Fruit fly (Drosophila melanogaster) Kc167 (cell line): Measurements from ENCODE around the gene CG31229.

Experiments
- Myc ChIP-seq: fragments of >200 bp; optimal IDR thresholded peaks from 2 replicates; lab custom pipeline; 2017; ENCODE audit warnings: missing external identifiers
- Sin3A ChIP-seq: fragments of >200 bp; optimal IDR thresholded peaks from 2 replicates; lab custom pipeline; 2018; ENCODE audit warnings: missing external identifiers
- h ChIP-seq: fragments of >200 bp; optimal IDR thresholded peaks from 3 replicates; lab custom pipeline; 2018; ENCODE audit warnings: missing external identifiers
- psq ChIP-seq: fragments of >200 bp; optimal IDR thresholded peaks from 2 replicates; lab custom pipeline; 2017; ENCODE audit warnings: missing external identifiers

- no peak for TF ChIP-seq psq
- TF ChIP-seq Myc (lab: Kevin White, UChicago): no peak
- no peak for TF ChIP-seq Sin3A
- TF ChIP-seq h (lab: Kevin White, UChicago): no peak
These were observed 46.4 kb upstream of the CG31229 start, which contains the start of gene CG14304 for dm6 chr3R:18621230-18621629.
